Worm (Caenorhabditis elegans) whole organism, L4/young adult: ENCODE results near the gene srh-277.

Experiments used
- W03F9.2 ChIP-seq: fragments of 150-350 bp; optimal IDR thresholded peaks from 2 replicates; lab custom pipeline; 2014; ENCODE audit warnings: missing biosample characterization, missing genetic modification characterization
- dao-5 ChIP-seq: sonication (generic microtip); optimal IDR thresholded peaks from 2 replicates; lab custom pipeline; 2016; ENCODE audit warnings: missing genotype, missing genetic modification characterization, moderate library complexity, missing compliant biosample characterization
- him-1 ChIP-seq: sonication (generic microtip); optimal IDR thresholded peaks from 2 replicates; lab custom pipeline; 2016; ENCODE audit warnings: missing genotype, missing genetic modification reagents, missing genetic modification characterization, missing compliant biosample characterization

- no peak for TF ChIP-seq him-1 (tag; lab: Kevin White, UChicago)
- TF ChIP-seq W03F9.2 (tag; lab: Kevin White, UChicago): no peak
- no peak for TF ChIP-seq dao-5
These were observed 42.6 kb downstream of the srh-277 start for ce11 chrV:16225524-16226116.
